Fruit fly (Drosophila melanogaster) whole organism, embryonic: ENCODE data around the gene CG33514.

Experiments used
- Ada2b ChIP-seq: fragments of 200-800 bp; sonication (Bioruptor generic); IDR thresholded peaks from 2 replicates; pipeline ENCODE4 v1.3.6; 2022; ENCODE audit warnings: missing biosample characterization, missing genetic modification characterization
- BtbVII ChIP-seq: fragments of 200-800 bp; sonication (Bioruptor generic); optimal IDR thresholded peaks from 3 replicates; lab custom pipeline; 2017; ENCODE audit warnings: missing biosample characterization, mild to moderate bottlenecking, missing genetic modification characterization
- CG10543 ChIP-seq: fragments of 200-800 bp; sonication (Bioruptor generic); optimal IDR thresholded peaks from 3 replicates; lab custom pipeline; 2017; ENCODE audit warnings: missing biosample characterization, mild to moderate bottlenecking, missing genetic modification characterization, moderate library complexity
- CG13287 ChIP-seq: fragments of 200-800 bp; sonication (Bioruptor generic); IDR thresholded peaks from 2 replicates; pipeline ENCODE4 v1.3.6; 2022; ENCODE audit warnings: missing biosample characterization, missing genetic modification characterization; ENCODE audit not compliant: partially characterized antibody
- CG14014 ChIP-seq: fragments of 200-800 bp; sonication (Bioruptor generic); IDR thresholded peaks from 2 replicates; pipeline ENCODE4 v1.3.6; 2022; ENCODE audit warnings: missing biosample characterization, missing genetic modification characterization
- CG14441 ChIP-seq: fragments of 200-800 bp; sonication (Bioruptor generic); IDR thresholded peaks from 2 replicates; pipeline ENCODE4 v1.3.6; 2022; ENCODE audit warnings: missing biosample characterization, missing genetic modification characterization
- CG18011 ChIP-seq: fragments of 200-800 bp; sonication (Bioruptor generic); optimal IDR thresholded peaks from 2 replicates; lab custom pipeline; 2017; ENCODE audit warnings: missing biosample characterization, missing genetic modification characterization, mild to moderate bottlenecking, moderate library complexity, missing genotype
- CG18262 ChIP-seq: fragments of 200-800 bp; optimal IDR thresholded peaks from 3 replicates; lab custom pipeline; 2019; ENCODE audit warnings: missing biosample characterization, mild to moderate bottlenecking, missing genetic modification characterization, moderate library complexity
- CG2129 ChIP-seq: fragments of 200-800 bp; sonication (Bioruptor generic); IDR thresholded peaks from 2 replicates; pipeline ENCODE4 v1.3.6; 2022; ENCODE audit warnings: missing biosample characterization, missing genetic modification characterization; ENCODE audit not compliant: partially characterized antibody
- CG2712 ChIP-seq: fragments of 200-800 bp; optimal IDR thresholded peaks from 3 replicates; lab custom pipeline; 2019; ENCODE audit warnings: missing biosample characterization, mild to moderate bottlenecking, missing genetic modification characterization, moderate library complexity
- CG3065 ChIP-seq: fragments of 200-800 bp; sonication (Bioruptor generic); optimal IDR thresholded peaks from 2 replicates; lab custom pipeline; 2016; ENCODE audit warnings: missing biosample characterization, missing genetic modification characterization
- CG6175 ChIP-seq: fragments of 200-800 bp; sonication (Bioruptor generic); IDR thresholded peaks from 3 replicates; pipeline ENCODE4 v1.3.6; 2022; ENCODE audit warnings: missing biosample characterization, missing genetic modification characterization
- CG8290 ChIP-seq, 3 experiments: fragments of 200-800 bp; sonication (Bioruptor generic); optimal IDR thresholded peaks; 2 replicates each; lab custom pipeline; 2016 to 2019; ENCODE audit warnings: missing biosample characterization in 3 of 3, missing genetic modification characterization in 3 of 3, mild to moderate bottlenecking in 2 of 3, moderate library complexity in 1 of 3
- CrebB ChIP-seq: fragments of 200-800 bp; sonication (Bioruptor generic); optimal IDR thresholded peaks from 3 replicates; lab custom pipeline; 2018; ENCODE audit warnings: missing biosample characterization, mild to moderate bottlenecking, missing genetic modification characterization
- Dip2 ChIP-seq: fragments of 200-800 bp; sonication (Bioruptor generic); IDR thresholded peaks from 2 replicates; pipeline ENCODE4 v1.3.6; 2022; ENCODE audit warnings: missing biosample characterization, missing genetic modification characterization
- Eip74EF ChIP-seq, 2 experiments: fragments of 200-800 bp in 1 of 2; fragments of >200 bp in 1 of 2; sonication (Bioruptor generic) in 1 of 2; optimal IDR thresholded peaks; 2 replicates each; lab custom pipeline; 2017 to 2019; ENCODE audit warnings: missing biosample characterization in 2 of 2, missing genetic modification characterization in 2 of 2, mild to moderate bottlenecking in 1 of 2, moderate library complexity in 1 of 2
- H2.0 ChIP-seq: fragments of 200-800 bp; sonication (Bioruptor generic); IDR thresholded peaks from 2 replicates; pipeline ENCODE4 v1.3.6; 2022; ENCODE audit warnings: missing biosample characterization, missing genetic modification characterization
- Hmx ChIP-seq: fragments of 200-800 bp; sonication (Bioruptor generic); optimal IDR thresholded peaks from 2 replicates; lab custom pipeline; 2016; ENCODE audit warnings: missing biosample characterization, missing genetic modification characterization
- Hr78 ChIP-seq, 2 experiments: fragments of 200-800 bp in 1 of 2; fragments of >200 bp in 1 of 2; sonication (Bioruptor generic) in 1 of 2; optimal IDR thresholded peaks; 2 replicates each; lab custom pipeline; 2017 to 2019; ENCODE audit warnings: missing biosample characterization in 2 of 2, missing genetic modification characterization in 2 of 2, mild to moderate bottlenecking in 1 of 2, moderate library complexity in 1 of 2
- Med ChIP-seq: fragments of 200-800 bp; sonication (Bioruptor generic); peaks from one replicate; lab custom pipeline; 2016; ENCODE audit warnings: missing biosample characterization, missing genetic modification characterization, mild to moderate bottlenecking, inconsistent platforms, moderate library complexity
- Meics ChIP-seq: fragments of 200-800 bp; sonication (Bioruptor generic); optimal IDR thresholded peaks from 2 replicates; lab custom pipeline; 2017; ENCODE audit warnings: missing biosample characterization, mild to moderate bottlenecking, missing genetic modification characterization
- NfI ChIP-seq: fragments of 200-800 bp; sonication (Bioruptor generic); optimal IDR thresholded peaks from 3 replicates; lab custom pipeline; 2018; ENCODE audit warnings: missing biosample characterization, mild to moderate bottlenecking, missing genetic modification characterization, moderate library complexity
- Pdp1 ChIP-seq, 2 experiments: fragments of 200-800 bp; sonication (Bioruptor generic); optimal IDR thresholded peaks; 3 replicates each; lab custom pipeline; 2016; ENCODE audit warnings: missing biosample characterization in 2 of 2, missing genetic modification characterization in 2 of 2, mild to moderate bottlenecking in 1 of 2, moderate library complexity in 1 of 2
- Sox102F ChIP-seq: fragments of 200-800 bp; sonication (Bioruptor generic); optimal IDR thresholded peaks from 2 replicates; lab custom pipeline; 2018; ENCODE audit warnings: missing biosample characterization, mild to moderate bottlenecking, missing genetic modification characterization, moderate library complexity
- Taf1 ChIP-seq: fragments of 200-800 bp; sonication (Bioruptor generic); IDR thresholded peaks from 2 replicates; pipeline ENCODE4 v1.3.6; 2022; ENCODE audit warnings: missing biosample characterization, missing genetic modification characterization
- cwo ChIP-seq: fragments of 200-800 bp; sonication (Bioruptor generic); optimal IDR thresholded peaks from 3 replicates; lab custom pipeline; 2017; ENCODE audit warnings: missing biosample characterization, missing genetic modification characterization, mild to moderate bottlenecking, moderate library complexity, missing genetic modification reagents
- dan ChIP-seq: fragments of 200-800 bp; sonication (Bioruptor generic); IDR thresholded peaks from 2 replicates; pipeline ENCODE4 v1.3.6; 2022; ENCODE audit warnings: missing biosample characterization, missing genetic modification characterization
- emc ChIP-seq: fragments of 200-800 bp; sonication (Bioruptor generic); optimal IDR thresholded peaks from 2 replicates; lab custom pipeline; 2016; ENCODE audit warnings: missing biosample characterization, missing genetic modification characterization
- eve ChIP-seq, 2 experiments: fragments of >200 bp; optimal IDR thresholded peaks; 2 replicates each; lab custom pipeline; 2017; ENCODE audit warnings: missing biosample characterization in 2 of 2, missing genetic modification characterization in 2 of 2
- fd96Cb ChIP-seq: fragments of 200-800 bp; sonication (Bioruptor generic); optimal IDR thresholded peaks from 2 replicates; lab custom pipeline; 2018; ENCODE audit warnings: missing biosample characterization, mild to moderate bottlenecking, missing genetic modification characterization, moderate library complexity
- gce ChIP-seq: fragments of 200-800 bp; sonication (Bioruptor generic); IDR thresholded peaks from 3 replicates; pipeline ENCODE4 v1.3.6; 2022; ENCODE audit warnings: missing biosample characterization, missing genetic modification characterization
- gcm ChIP-seq: fragments of 200-800 bp; sonication (Bioruptor generic); optimal IDR thresholded peaks from 2 replicates; lab custom pipeline; 2019; ENCODE audit warnings: missing biosample characterization, mild to moderate bottlenecking, missing genetic modification characterization, moderate library complexity
- grau ChIP-seq: fragments of 200-800 bp; optimal IDR thresholded peaks from 3 replicates; lab custom pipeline; 2019; ENCODE audit warnings: missing biosample characterization, mild to moderate bottlenecking, missing genetic modification characterization, moderate library complexity
- lab ChIP-seq: fragments of 200-800 bp; sonication (Bioruptor generic); optimal IDR thresholded peaks from 3 replicates; lab custom pipeline; 2017; ENCODE audit warnings: missing biosample characterization, missing genetic modification characterization, mild to moderate bottlenecking, moderate library complexity, missing genetic modification reagents
- nerfin-2 ChIP-seq: fragments of 200-800 bp; sonication (Bioruptor generic); IDR thresholded peaks from 2 replicates; pipeline ENCODE4 v1.3.6; 2022; ENCODE audit warnings: missing biosample characterization, missing genetic modification characterization; ENCODE audit not compliant: partially characterized antibody
- nom ChIP-seq: fragments of 200-800 bp; sonication (Bioruptor generic); optimal IDR thresholded peaks from 2 replicates; lab custom pipeline; 2017; ENCODE audit warnings: missing biosample characterization, missing genetic modification characterization, mild to moderate bottlenecking, moderate library complexity, missing genetic modification reagents
- pan ChIP-seq, 4 experiments: fragments of >200 bp in 3 of 4; fragments of 200-800 bp in 1 of 4; sonication (Bioruptor generic) in 1 of 4; optimal IDR thresholded peaks in 3 of 4; IDR thresholded peaks in 1 of 4; 2 replicates each; pipeline versions ENCODE4 v1.3.6 to Lab custom; 2017 to 2022; ENCODE audit warnings: missing biosample characterization in 2 of 4, missing genetic modification characterization in 2 of 4, mixed read lengths in 1 of 4
- row ChIP-seq: fragments of 200-800 bp; sonication (Bioruptor generic); IDR thresholded peaks from 3 replicates; pipeline ENCODE4 v1.3.6; 2022; ENCODE audit warnings: missing biosample characterization, missing genetic modification characterization
- sens ChIP-seq: fragments of 200-800 bp; sonication (Bioruptor generic); peaks from one replicate; lab custom pipeline; 2016; ENCODE audit warnings: missing biosample characterization, missing genetic modification characterization
- seq ChIP-seq: fragments of 200-800 bp; sonication (Bioruptor generic); IDR thresholded peaks from 2 replicates; pipeline ENCODE4 v1.3.6; 2022; ENCODE audit warnings: missing biosample characterization, missing genetic modification characterization
- slbo ChIP-seq: fragments of 200-800 bp; sonication (Bioruptor generic); IDR thresholded peaks from 2 replicates; pipeline ENCODE4 v1.3.6; 2022; ENCODE audit warnings: missing biosample characterization, missing genetic modification characterization
- sqz ChIP-seq: fragments of 200-800 bp; sonication (Bioruptor generic); optimal IDR thresholded peaks from 3 replicates; lab custom pipeline; 2018; ENCODE audit warnings: missing biosample characterization, mild to moderate bottlenecking, missing genetic modification characterization
- ttk ChIP-seq: fragments of 200-800 bp; sonication (Bioruptor generic); IDR thresholded peaks from 2 replicates; pipeline ENCODE4 v2.1.2; 2022; ENCODE audit warnings: missing biosample characterization, missing genetic modification characterization
- tup ChIP-seq: fragments of 200-800 bp; sonication (Bioruptor generic); optimal IDR thresholded peaks from 2 replicates; lab custom pipeline; 2016; ENCODE audit warnings: missing biosample characterization, mild to moderate bottlenecking, missing genetic modification characterization, moderate library complexity
- tx ChIP-seq: fragments of 200-800 bp; sonication (Bioruptor generic); optimal IDR thresholded peaks from 2 replicates; lab custom pipeline; 2016; ENCODE audit warnings: missing biosample characterization, missing genetic modification characterization
- unpg ChIP-seq: fragments of 200-800 bp; sonication (Bioruptor generic); optimal IDR thresholded peaks from 3 replicates; lab custom pipeline; 2018; ENCODE audit warnings: missing biosample characterization, mild to moderate bottlenecking, missing genetic modification characterization, moderate library complexity

Gene CG33514

DNA sequence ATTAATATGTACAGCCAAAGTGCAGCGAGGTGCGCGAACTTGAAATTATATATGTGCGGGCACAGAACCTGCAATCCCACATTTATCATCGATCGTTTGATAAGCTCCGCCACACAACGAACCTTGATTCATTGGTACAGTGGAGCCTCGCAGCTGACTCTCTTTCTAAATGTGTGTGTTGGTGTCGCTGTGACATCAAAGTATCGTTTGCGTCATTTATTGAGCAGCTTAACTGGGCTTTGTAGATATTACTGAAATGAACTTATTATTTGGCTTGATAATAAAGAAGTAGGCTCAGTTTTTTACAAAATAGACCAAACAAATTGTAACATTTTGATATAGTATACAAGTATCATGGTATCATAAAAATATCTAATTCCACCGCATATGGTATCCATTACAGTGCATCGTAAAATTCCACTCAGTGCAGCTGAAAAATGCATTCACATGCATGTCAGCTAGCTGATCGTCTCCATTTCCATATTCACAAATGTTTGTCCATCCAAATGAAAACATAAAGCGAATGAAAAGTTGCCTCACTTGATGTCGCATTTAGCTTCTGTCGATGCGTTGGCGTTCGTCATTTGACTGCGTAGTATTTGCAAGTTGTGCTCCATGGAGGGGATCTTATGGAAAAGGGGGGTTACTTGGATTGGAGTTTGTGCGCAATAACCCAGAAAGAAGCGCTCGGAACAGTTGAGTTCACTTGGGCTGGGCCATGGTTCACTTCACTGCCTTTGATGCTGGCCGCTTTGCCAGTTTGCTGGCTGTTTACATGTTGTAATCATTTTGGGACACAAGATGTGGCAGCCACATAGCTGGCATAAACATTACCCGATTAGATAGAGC is 46.0 kb downstream of the CG33514 start (continued):
- TF ChIP-seq CG14441 (peak; percentile 40; the same call in 1 of the 2 replicates), Sox102F (GFP tag; lab: Kevin White, UChicago) (peak; percentile 13), fd96Cb (tag; lab: Kevin White, UChicago) (no peak), Ada2b (GFP tag; lab: Robert Waterston, UW) (0 out of 2 replicates have a peak, but pooled peaks have one; percentile 3), Pdp1 (GFP tag; optimal IDR thresholded peaks at IDR 0.05; lab: Kevin White, UChicago) (peak in 1 of 2 experiments; percentile 20), nom (GFP tag; lab: Kevin White, UChicago) (no peak), Dip2 (no peak), Med (peak; percentile 3), lab (peak; percentile 9), H2.0 (GFP tag; lab: Robert Waterston, UW) (0 out of 2 replicates have a peak, but pooled peaks have one; percentile 10), CG8290 (GFP tag; optimal IDR thresholded peaks at IDR 0.05; lab: Kevin White, UChicago) (no peak), CG8290 (tag; optimal IDR thresholded peaks at IDR 0.05; lab: Kevin White, UChicago) (peak in 1 of 2 experiments; percentile 50), CG6175 (peak; percentile 72; the same call in 2 of the 3 replicates), Meics (GFP tag; lab: Kevin White, UChicago) (peak; percentile 21), Hr78 (GFP tag; optimal IDR thresholded peaks at IDR 0.05; lab: Kevin White, UChicago) (peak in 1 of 2 experiments; percentile 3), CG18011 (GFP tag; lab: Kevin White, UChicago) (peak; percentile 5), Hmx (GFP tag; lab: Kevin White, UChicago) (no peak), pan (optimal IDR thresholded peaks at IDR 0.05; lab: Kevin White, UChicago) (no peak), pan (GFP tag; optimal IDR thresholded peaks at IDR 0.05 in 1 of 2, IDR thresholded peaks at IDR 0.05 in 1 of 2) (peak in 1 of 2 experiments; percentile 55), seq (GFP tag; lab: Robert Waterston, UW) (no peak), eve (GFP tag; optimal IDR thresholded peaks at IDR 0.05; lab: Kevin White, UChicago) (peak in 1 of 2 experiments; percentile 76), CG14014 (GFP tag; lab: Robert Waterston, UW) (0 out of 2 replicates have a peak, but pooled peaks have one; percentile 23), grau (tag; lab: Kevin White, UChicago) (peak; percentile 87)
- TF ChIP-seq, all 482 proteins: peak for 25

DNA sequence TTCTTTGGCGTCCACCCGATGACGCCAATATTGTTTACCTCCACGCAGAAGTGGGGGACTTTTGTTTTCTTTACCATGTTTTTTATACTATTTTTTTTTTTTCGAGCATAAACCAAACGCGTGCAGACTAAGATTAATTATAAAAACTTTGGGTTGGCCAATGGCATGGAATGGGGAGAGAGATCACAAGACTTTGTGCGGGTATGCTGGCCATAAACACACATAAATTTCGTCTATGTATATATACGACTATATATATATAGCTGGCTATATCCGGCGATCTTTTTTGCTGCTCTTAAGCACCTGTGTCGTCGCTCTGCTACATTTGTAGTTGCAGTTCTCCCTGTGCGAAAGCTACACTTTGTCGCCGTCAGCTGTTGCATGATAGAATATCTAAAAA is 46.7 kb downstream of the CG33514 start:
- TF ChIP-seq CG2712 (tag; lab: Kevin White, UChicago) (no peak), CrebB (tag; lab: Kevin White, UChicago) (no peak), dan (GFP tag; lab: Robert Waterston, UW) (no peak), Eip74EF (GFP tag; optimal IDR thresholded peaks at IDR 0.05; lab: Kevin White, UChicago) (no peak), CG10543 (GFP tag; lab: Kevin White, UChicago) (peak; percentile 40), sqz (peak; percentile 12), Taf1 (GFP tag; lab: Robert Waterston, UW) (no peak), nerfin-2 (GFP tag; lab: Robert Waterston, UW) (no peak), gcm (GFP tag; lab: Kevin White, UChicago) (no peak), unpg (no peak), sens (GFP tag; lab: Kevin White, UChicago) (peak; percentile 73), BtbVII (GFP tag; lab: Kevin White, UChicago) (no peak), tup (no peak), eve (GFP tag; optimal IDR thresholded peaks at IDR 0.05; lab: Kevin White, UChicago) (peak in 1 of 2 experiments; percentile 43), CG3065 (GFP tag; lab: Kevin White, UChicago) (no peak), tx (GFP tag; lab: Kevin White, UChicago) (no peak), cwo (GFP tag; lab: Kevin White, UChicago) (peak; percentile 48), CG2129 (GFP tag; lab: Robert Waterston, UW) (no peak), ttk (GFP tag; lab: Robert Waterston, UW) (no peak), emc (GFP tag; lab: Kevin White, UChicago) (no peak), NfI (GFP tag; lab: Kevin White, UChicago) (peak; percentile 5), row (GFP tag; lab: Robert Waterston, UW) (no peak), gce (GFP tag; lab: Robert Waterston, UW) (no peak), CG18262 (tag; lab: Kevin White, UChicago) (no peak), CG13287 (0 out of 2 replicates have a peak, but pooled peaks have one; percentile 18), slbo (GFP tag; lab: Robert Waterston, UW) (no peak)
